Worm (Caenorhabditis elegans): Measurements from ENCODE around the gene col-17.
"Not testable (repeated sequence)": the region's sequence is repeated elsewhere in the genome, so short reads cannot be mapped to it uniquely, and the experiment has no call there.

Gene col-17

ce11 chrII:4884403-4884802, 17.0 kb upstream of the col-17 start:
- TF ChIP-seq unc-62 (GFP tag; optimal IDR thresholded peaks at IDR 0.05), result no peak

- no peak for TF ChIP-seq unc-62 (GFP tag; optimal IDR thresholded peaks at IDR 0.05)
These were observed 16.0 kb upstream of the col-17 start, which contains the start of gene gst-8 for ce11 chrII:4883412-4883811. TSS of gene gst-8 (plus strand) at chrII:4883712.

ce11 chrII:4882498-4882897, 15.1 kb upstream of the col-17 start:
- no peak for TF ChIP-seq unc-62 (GFP tag; optimal IDR thresholded peaks at IDR 0.05)

- TF ChIP-seq unc-62 (GFP tag; optimal IDR thresholded peaks at IDR 0.05), result no peak
These were observed 14.4 kb upstream of the col-17 start, which contains the start of gene gst-7 for ce11 chrII:4881727-4882126. TSS of gene gst-7 (plus strand) at chrII:4882062.

ce11 chrII:4879629-4880028, 12.3 kb upstream of the col-17 start, which contains the start of gene gst-6:
TSS of gene gst-6 (plus strand) at chrII:4879891.
- TF ChIP-seq unc-62 (GFP tag; optimal IDR thresholded peaks at IDR 0.05), result no peak

- no peak for TF ChIP-seq unc-62 (GFP tag; optimal IDR thresholded peaks at IDR 0.05)
These were observed 8.7 kb upstream of the col-17 start, which contains the start of gene F11G11.13 for ce11 chrII:4876091-4876490. TSS of gene F11G11.13 (minus strand) at chrII:4876179.

- no peak for TF ChIP-seq unc-62 (GFP tag; optimal IDR thresholded peaks at IDR 0.05)
These were observed 7.0 kb upstream of the col-17 start, which contains the start of gene F11G11.15 for ce11 chrII:4874335-4874861. TSS of gene F11G11.15 (plus strand) at chrII:4874845.

ce11 chrII:4873029-4873428, 5.7 kb upstream of the col-17 start, which contains the start of gene col-73:
TSS of gene col-73 (minus strand) at chrII:4873129.
- no peak for TF ChIP-seq unc-62 (GFP tag; optimal IDR thresholded peaks at IDR 0.05)

- no peak for TF ChIP-seq unc-62 (GFP tag; optimal IDR thresholded peaks at IDR 0.05)
These were observed 4.5 kb upstream of the col-17 start for ce11 chrII:4871834-4872233.

ce11 chrII:4870691-4871090, 3.3 kb upstream of the col-17 start, which contains the start of gene col-20:
TSS of gene col-20 (minus strand) at chrII:4870791.
- TF ChIP-seq unc-62 (GFP tag; optimal IDR thresholded peaks at IDR 0.05), result no peak

- TF ChIP-seq unc-62 (GFP tag; optimal IDR thresholded peaks at IDR 0.05), result no peak
These were observed 2.5 kb upstream of the col-17 start for ce11 chrII:4869793-4870343.

ce11 chrII:4866045-4866444, 1.3 kb downstream of the col-17 start:
- no peak for TF ChIP-seq unc-62 (GFP tag; optimal IDR thresholded peaks at IDR 0.05)

- TF ChIP-seq unc-62 (GFP tag; optimal IDR thresholded peaks at IDR 0.05), result no peak
These were observed 4.0 kb downstream of the col-17 start, which contains the start of the genes mpst-4 and F11G11.14 for ce11 chrII:4863357-4863756. TSS of gene mpst-4 (minus strand) at chrII:4863457. TSS of gene F11G11.14 (plus strand) at chrII:4863681.

- not testable (repeated sequence) for TF ChIP-seq unc-62 (GFP tag; optimal IDR thresholded peaks at IDR 0.05)
These were observed 7.1 kb downstream of the col-17 start, which contains the start of the genes nspd-5 and F11G11.4 for ce11 chrII:4860260-4860659. TSS of gene nspd-5 (minus strand) at chrII:4860360. TSS of gene F11G11.4 (plus strand) at chrII:4860594.

- TF ChIP-seq unc-62 (GFP tag; optimal IDR thresholded peaks at IDR 0.05), result no peak
These were observed 8.4 kb downstream of the col-17 start for ce11 chrII:4858906-4859411.

- TF ChIP-seq unc-62 (GFP tag; optimal IDR thresholded peaks at IDR 0.05), result no peak
These were observed 9.5 kb downstream of the col-17 start, which contains the start of gene F11G11.5 for ce11 chrII:4857873-4858364. TSS of gene F11G11.5 (plus strand) at chrII:4857923.

ce11 chrII:4857086-4857485, 10.3 kb downstream of the col-17 start:
- no peak for TF ChIP-seq unc-62 (GFP tag; optimal IDR thresholded peaks at IDR 0.05)

Data from whole organism, dauer.